Fruit fly (Drosophila melanogaster) whole organism, prepupa: Measurements from ENCODE around the gene CG2712.

ENCODE experiments used
- Blimp-1 ChIP-seq: fragments of 200-800 bp; sonication (Bioruptor generic); optimal IDR thresholded peaks from 3 replicates; lab custom pipeline; 2017; ENCODE audit warnings: missing biosample characterization, missing genetic modification characterization, mild to moderate bottlenecking, moderate library complexity, missing genetic modification reagents
- CG11294 ChIP-seq: fragments of 200-800 bp; sonication (Bioruptor generic); IDR thresholded peaks from 2 replicates; pipeline ENCODE4 v1.3.6; 2022; ENCODE audit warnings: missing biosample characterization, missing genetic modification characterization
- CG1621 ChIP-seq: fragments of 200-800 bp; sonication (Bioruptor generic); optimal IDR thresholded peaks from 3 replicates; lab custom pipeline; 2018; ENCODE audit warnings: missing biosample characterization, mild to moderate bottlenecking, missing genetic modification characterization
- CG16779 ChIP-seq: fragments of 200-800 bp; sonication (Bioruptor generic); optimal IDR thresholded peaks from 3 replicates; lab custom pipeline; 2017; ENCODE audit warnings: missing biosample characterization, mild to moderate bottlenecking, missing genetic modification characterization
- CG32006 ChIP-seq: fragments of 200-800 bp; sonication (Bioruptor generic); optimal IDR thresholded peaks from 3 replicates; lab custom pipeline; 2017; ENCODE audit warnings: missing biosample characterization, mild to moderate bottlenecking, missing genetic modification characterization
- CG3919 ChIP-seq: fragments of 200-800 bp; sonication (Bioruptor generic); optimal IDR thresholded peaks from 3 replicates; lab custom pipeline; 2016; ENCODE audit warnings: missing biosample characterization, missing genetic modification characterization
- CG6854 ChIP-seq: fragments of 200-800 bp; sonication (Bioruptor generic); optimal IDR thresholded peaks from 2 replicates; lab custom pipeline; 2017; ENCODE audit warnings: missing biosample characterization, mild to moderate bottlenecking, missing genetic modification characterization
- CG7368 ChIP-seq: fragments of 200-800 bp; sonication (Bioruptor generic); optimal IDR thresholded peaks from 3 replicates; lab custom pipeline; 2016; ENCODE audit warnings: missing biosample characterization, missing genetic modification characterization
- CG8319 ChIP-seq: fragments of 200-800 bp; sonication (Bioruptor generic); optimal IDR thresholded peaks from 3 replicates; lab custom pipeline; 2016; ENCODE audit warnings: missing biosample characterization, missing genetic modification characterization
- Eip78C ChIP-seq: fragments of 200-800 bp; sonication (Bioruptor generic); peaks from one replicate; lab custom pipeline; 2016; ENCODE audit warnings: missing biosample characterization, missing genetic modification characterization
- Ets21C ChIP-seq: fragments of 200-800 bp; sonication (Bioruptor generic); optimal IDR thresholded peaks from 3 replicates; lab custom pipeline; 2016; ENCODE audit warnings: missing biosample characterization, missing genetic modification characterization
- Hr39 ChIP-seq: fragments of 200-800 bp; sonication (Bioruptor generic); optimal IDR thresholded peaks from 2 replicates; lab custom pipeline; 2016; ENCODE audit warnings: missing biosample characterization, missing genetic modification characterization
- Hr4 ChIP-seq: fragments of 200-800 bp; sonication (Bioruptor generic); optimal IDR thresholded peaks from 3 replicates; lab custom pipeline; 2016; ENCODE audit warnings: missing biosample characterization, missing genetic modification characterization
- Met ChIP-seq: fragments of 200-800 bp; sonication (Bioruptor generic); optimal IDR thresholded peaks from 3 replicates; lab custom pipeline; 2016; ENCODE audit warnings: missing biosample characterization, missing genetic modification characterization
- OdsH ChIP-seq: fragments of 200-800 bp; sonication (Bioruptor generic); optimal IDR thresholded peaks from 3 replicates; lab custom pipeline; 2016; ENCODE audit warnings: missing biosample characterization, missing genetic modification characterization
- Smox ChIP-seq: fragments of 200-800 bp; sonication (Bioruptor generic); optimal IDR thresholded peaks from 3 replicates; lab custom pipeline; 2016; ENCODE audit warnings: missing biosample characterization, missing genetic modification characterization
- Sox14 ChIP-seq: fragments of 200-800 bp; sonication (Bioruptor generic); optimal IDR thresholded peaks from 3 replicates; lab custom pipeline; 2016; ENCODE audit warnings: missing biosample characterization, missing genetic modification characterization
- acj6 ChIP-seq: fragments of 200-800 bp; sonication (Bioruptor generic); optimal IDR thresholded peaks from 3 replicates; lab custom pipeline; 2016; ENCODE audit warnings: missing biosample characterization, missing genetic modification characterization
- cyc ChIP-seq: fragments of 200-800 bp; sonication (Bioruptor generic); optimal IDR thresholded peaks from 3 replicates; lab custom pipeline; 2016; ENCODE audit warnings: missing biosample characterization, missing genetic modification characterization
- dac ChIP-seq: fragments of 200-800 bp; sonication (Bioruptor generic); optimal IDR thresholded peaks from 2 replicates; lab custom pipeline; 2017; ENCODE audit warnings: missing biosample characterization, mild to moderate bottlenecking, missing genetic modification characterization
- eg ChIP-seq: fragments of 200-800 bp; sonication (Bioruptor generic); IDR thresholded peaks from 3 replicates; pipeline ENCODE4 v1.3.6; 2022; ENCODE audit warnings: missing biosample characterization, missing genetic modification characterization
- esn ChIP-seq: fragments of 200-800 bp; sonication (Bioruptor generic); optimal IDR thresholded peaks from 2 replicates; lab custom pipeline; 2016; ENCODE audit warnings: missing biosample characterization, mild to moderate bottlenecking, missing genetic modification characterization, moderate library complexity
- fd59A ChIP-seq: fragments of 200-800 bp; sonication (Bioruptor generic); optimal IDR thresholded peaks from 2 replicates; lab custom pipeline; 2017; ENCODE audit warnings: missing biosample characterization, mild to moderate bottlenecking, missing genetic modification characterization, missing genetic modification reagents
- fd85E ChIP-seq: fragments of 200-800 bp; sonication (Bioruptor generic); optimal IDR thresholded peaks from 3 replicates; lab custom pipeline; 2016; ENCODE audit warnings: missing biosample characterization, missing genetic modification characterization
- fkh ChIP-seq: fragments of 200-800 bp; sonication (Bioruptor generic); optimal IDR thresholded peaks from 3 replicates; lab custom pipeline; 2017; ENCODE audit warnings: missing biosample characterization, mild to moderate bottlenecking, missing genetic modification characterization, moderate library complexity
- lz ChIP-seq: fragments of 200-800 bp; sonication (Bioruptor generic); optimal IDR thresholded peaks from 3 replicates; lab custom pipeline; 2016; ENCODE audit warnings: missing biosample characterization, missing genetic modification characterization
- salr ChIP-seq, 2 experiments: fragments of 200-800 bp; sonication (Bioruptor generic); optimal IDR thresholded peaks; 3 replicates each; lab custom pipeline; 2016 to 2018; ENCODE audit warnings: missing biosample characterization in 2 of 2, missing genetic modification characterization in 2 of 2, mild to moderate bottlenecking in 1 of 2
- spab ChIP-seq: fragments of 200-800 bp; sonication (Bioruptor generic); optimal IDR thresholded peaks from 2 replicates; lab custom pipeline; 2017; ENCODE audit warnings: missing biosample characterization, mild to moderate bottlenecking, missing genetic modification characterization, missing genetic modification reagents
- vri ChIP-seq: fragments of 200-800 bp; sonication (Bioruptor generic); optimal IDR thresholded peaks from 3 replicates; lab custom pipeline; 2016; ENCODE audit warnings: missing biosample characterization, mild to moderate bottlenecking, missing genetic modification characterization

The CG2712 gene

DNA sequence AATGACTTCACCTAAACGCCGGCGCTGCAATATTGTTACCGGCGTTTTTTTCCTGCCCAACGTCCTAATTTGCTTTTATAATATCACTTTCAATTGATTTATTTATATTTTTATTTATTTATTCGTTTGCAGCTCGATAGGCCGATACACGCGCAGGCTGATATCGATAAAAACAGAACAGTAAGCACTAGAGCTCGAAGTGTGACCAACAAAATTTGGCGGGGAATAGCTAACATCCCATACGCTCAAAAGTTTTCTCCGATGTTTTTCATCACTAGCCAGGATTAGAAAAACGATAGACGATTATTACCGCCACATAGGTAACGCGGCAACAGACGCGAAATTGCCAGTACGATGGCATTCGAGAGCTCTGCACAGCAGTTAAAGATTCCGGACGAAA, 18.5 kb upstream of the CG2712 start, which contains the start of the genes CG2685 and CG2694:
Gene CG2685, minus strand, starts transcription at position 185 of the 400 bp plus-strand sequence.
Gene CG2694, plus strand, starts transcription at position 304 of the 400 bp plus-strand sequence.
- TF ChIP-seq esn (GFP tag; lab: Kevin White, UChicago) = peak; percentile 15
- no peak for TF ChIP-seq spab (GFP tag; lab: Kevin White, UChicago)
- TF ChIP-seq Eip78C = peak; percentile 21

dm6 chrX:2714730-2715129, 17.5 kb upstream of the CG2712 start:
- no peak for TF ChIP-seq Ets21C
- TF ChIP-seq CG1621 (tag; lab: Kevin White, UChicago) = no peak
- no peak for TF ChIP-seq salr (GFP tag; optimal IDR thresholded peaks at IDR 0.05; lab: Kevin White, UChicago)
- no peak for TF ChIP-seq cyc (GFP tag; lab: Kevin White, UChicago)
- TF ChIP-seq vri (GFP tag; lab: Kevin White, UChicago) = no peak
- no peak for TF ChIP-seq CG32006 (GFP tag; lab: Kevin White, UChicago)
- no peak for TF ChIP-seq CG16779 (tag; lab: Kevin White, UChicago)
- no peak for TF ChIP-seq Met (GFP tag; lab: Kevin White, UChicago)
- TF ChIP-seq acj6 (GFP tag; lab: Kevin White, UChicago) = no peak
- no peak for TF ChIP-seq fkh (GFP tag; lab: Kevin White, UChicago)
- no peak for TF ChIP-seq CG3919 (GFP tag; lab: Kevin White, UChicago)
- no peak for TF ChIP-seq Smox (GFP tag; lab: Kevin White, UChicago)
- no peak for TF ChIP-seq CG11294
- TF ChIP-seq CG8319 (GFP tag; lab: Kevin White, UChicago) = no peak
- no peak for TF ChIP-seq eg
- TF ChIP-seq OdsH (GFP tag; lab: Kevin White, UChicago) = no peak
- no peak for TF ChIP-seq Hr39 (GFP tag; lab: Kevin White, UChicago)
- no peak for TF ChIP-seq dac (GFP tag; lab: Kevin White, UChicago)

DNA sequence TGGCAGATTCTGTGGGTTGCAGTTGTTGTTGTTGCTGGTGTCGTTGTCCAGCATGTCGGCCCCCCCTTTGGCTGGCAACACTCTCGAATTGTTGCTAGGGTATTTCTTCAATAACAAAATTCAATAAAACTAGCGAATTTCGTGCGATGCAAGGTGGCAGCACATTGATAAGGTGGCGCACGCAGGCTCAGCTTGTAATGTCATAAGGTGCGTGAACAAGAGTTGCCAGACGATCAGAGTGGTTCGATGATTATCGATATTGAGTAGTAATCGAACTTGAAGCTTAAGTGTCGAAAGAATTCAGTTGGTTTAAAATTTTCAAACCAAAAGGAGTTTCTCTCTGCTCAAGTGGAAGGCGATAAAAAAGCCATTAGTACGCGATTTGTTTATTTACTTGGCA, 12.1 kb upstream of the CG2712 start, which contains the start of gene CG2701:
Gene CG2701, minus strand, starts transcription at position 206 of the 400 bp plus-strand sequence.
- TF ChIP-seq esn (GFP tag; lab: Kevin White, UChicago) (peak; percentile 26), CG7368 (GFP tag; lab: Kevin White, UChicago) (no peak)
- TF ChIP-seq, all 60 proteins: peak for 1

DNA sequence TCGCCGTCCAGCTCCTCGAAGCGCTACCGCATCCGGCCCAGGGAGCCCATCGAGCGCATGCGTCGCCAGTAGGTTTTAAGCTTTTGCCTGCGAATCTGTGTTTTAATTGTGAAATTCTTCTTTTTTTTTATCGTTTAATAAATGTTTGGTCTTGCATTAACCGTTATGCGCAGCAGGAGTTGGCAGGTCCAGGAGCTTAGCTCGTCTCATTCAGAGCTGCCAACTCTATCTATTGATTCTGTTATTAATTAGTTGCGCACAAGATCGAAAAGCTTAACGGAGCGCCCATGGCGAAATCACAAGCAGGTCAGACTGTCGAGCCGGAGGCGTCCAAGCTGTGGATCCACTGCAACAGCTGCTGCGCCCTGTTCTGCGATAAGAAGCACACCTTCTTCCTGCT, 5.8 kb upstream of the CG2712 start, which contains the start of gene vilya:
Gene vilya, plus strand, starts transcription at position 259 of the 400 bp plus-strand sequence.
- no peak for TF ChIP-seq CG7368 (GFP tag; lab: Kevin White, UChicago)
- no peak for TF ChIP-seq CG11294
- TF ChIP-seq lz (GFP tag; lab: Kevin White, UChicago) = no peak
- no peak for TF ChIP-seq fd85E (GFP tag; lab: Kevin White, UChicago)
- no peak for TF ChIP-seq Blimp-1 (GFP tag; lab: Kevin White, UChicago)
- TF ChIP-seq CG6854 (GFP tag; lab: Kevin White, UChicago) = no peak
- TF ChIP-seq Hr4 (GFP tag; lab: Kevin White, UChicago) = no peak
- no peak for TF ChIP-seq CG8319 (GFP tag; lab: Kevin White, UChicago)
- TF ChIP-seq CG16779 (tag; lab: Kevin White, UChicago) = no peak

DNA sequence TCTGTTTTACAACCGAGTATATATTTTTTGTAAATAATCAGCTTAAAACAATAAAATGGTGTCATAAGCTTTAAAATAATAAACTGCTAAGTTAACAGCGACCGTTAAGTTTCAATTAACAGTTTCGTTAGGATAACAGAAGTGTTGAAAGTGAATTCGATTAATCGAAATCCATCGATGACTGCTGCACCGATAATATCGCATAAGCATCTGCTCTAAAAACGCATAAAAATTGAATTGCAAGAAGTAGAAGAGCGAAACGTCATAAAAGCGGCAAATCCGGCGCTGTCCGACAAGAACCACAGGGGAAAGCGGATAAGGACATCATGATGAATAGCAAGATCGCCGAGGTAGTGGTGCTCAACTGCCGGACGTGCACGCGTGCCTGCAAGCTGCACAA, 4.8 kb upstream of the CG2712 start, which contains the start of gene dwg:
Gene dwg, plus strand, starts transcription at position 193 of the 400 bp plus-strand sequence.
- no peak for TF ChIP-seq Blimp-1 (GFP tag; lab: Kevin White, UChicago)
- TF ChIP-seq, all 60 proteins: peak for 0

DNA sequence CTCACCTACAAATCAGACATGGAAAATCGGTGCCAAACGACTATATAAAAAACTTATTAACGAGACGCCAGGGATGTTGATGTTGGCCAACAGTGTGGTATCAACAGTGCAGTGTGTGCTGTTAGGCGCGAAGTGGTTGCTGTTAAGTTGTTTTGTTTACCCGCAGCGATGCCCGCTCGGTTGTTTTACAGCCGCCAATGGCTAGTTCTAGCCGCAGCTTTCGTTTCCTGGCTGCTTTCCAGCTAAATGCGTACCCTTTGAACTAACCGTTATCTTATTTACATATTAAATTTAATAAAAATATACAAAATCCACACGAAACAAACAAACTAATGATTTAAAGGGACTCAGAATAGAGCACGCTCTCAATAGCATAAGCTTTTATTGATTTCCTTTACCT, 6.4 kb downstream of the CG2712 start, which contains the start of gene crm:
Gene crm, minus strand, starts transcription at position 111 of the 400 bp plus-strand sequence.
- TF ChIP-seq fkh (GFP tag; lab: Kevin White, UChicago) (peak; percentile 99), fd59A (no peak), Sox14 (GFP tag; lab: Kevin White, UChicago) (peak; percentile 45)
